Fruit fly (Drosophila melanogaster) whole organism, pupa: ENCODE results near the gene Nha2.
A peak's percentile ranks its signal among the peaks of the same experiment; 100 is the strongest.

Source experiments
- CG10348 ChIP-seq: fragments of 200-800 bp; sonication (Bioruptor generic); IDR thresholded peaks from 2 replicates; pipeline ENCODE4 v1.3.6; 2022; ENCODE audit warnings: missing biosample characterization, missing genetic modification characterization
- CG12605 ChIP-seq: fragments of 200-800 bp; sonication (Bioruptor generic); IDR thresholded peaks from 2 replicates; pipeline ENCODE4 v1.3.6; 2022; ENCODE audit warnings: missing biosample characterization, missing genetic modification characterization
- CG13204 ChIP-seq: fragments of 200-800 bp; sonication (Bioruptor generic); optimal IDR thresholded peaks from 2 replicates; lab custom pipeline; 2018; ENCODE audit warnings: missing biosample characterization, mild to moderate bottlenecking, missing genetic modification characterization, moderate library complexity
- CG14655 ChIP-seq: fragments of 200-800 bp; sonication (Bioruptor generic); optimal IDR thresholded peaks from 3 replicates; lab custom pipeline; 2017; ENCODE audit warnings: mild to moderate bottlenecking, missing biosample characterization, missing genetic modification reagents, missing genetic modification characterization
- CG15710 ChIP-seq: fragments of 200-800 bp; sonication (Bioruptor generic); optimal IDR thresholded peaks from 2 replicates; lab custom pipeline; 2018; ENCODE audit warnings: missing biosample characterization, mild to moderate bottlenecking, missing genetic modification characterization, moderate library complexity
- CG17806 ChIP-seq: fragments of 200-800 bp; sonication (Bioruptor generic); optimal IDR thresholded peaks from 2 replicates; lab custom pipeline; 2018; ENCODE audit warnings: missing biosample characterization, mild to moderate bottlenecking, missing genetic modification characterization, moderate library complexity
- CG32121 ChIP-seq: fragments of 200-800 bp; sonication (Bioruptor generic); IDR thresholded peaks from 2 replicates; pipeline ENCODE4 v1.3.6; 2022; ENCODE audit warnings: missing biosample characterization, missing genetic modification characterization
- CG34367 ChIP-seq: fragments of 200-800 bp; sonication (Bioruptor generic); optimal IDR thresholded peaks from 2 replicates; lab custom pipeline; 2018; ENCODE audit warnings: missing biosample characterization, mild to moderate bottlenecking, missing genetic modification characterization
- CG4496 ChIP-seq: fragments of 200-800 bp; sonication (Bioruptor generic); IDR thresholded peaks from 3 replicates; pipeline ENCODE4 v1.3.6; 2022; ENCODE audit warnings: missing biosample characterization, missing genetic modification characterization
- CG8159 ChIP-seq: fragments of 200-800 bp; sonication (Bioruptor generic); optimal IDR thresholded peaks from 3 replicates; lab custom pipeline; 2018; ENCODE audit warnings: missing biosample characterization, mild to moderate bottlenecking, missing genetic modification characterization, moderate library complexity
- CG8301 ChIP-seq: fragments of 200-800 bp; sonication (Bioruptor generic); optimal IDR thresholded peaks from 2 replicates; lab custom pipeline; 2018; ENCODE audit warnings: missing biosample characterization, mild to moderate bottlenecking, missing genetic modification characterization
- CG9948 ChIP-seq: fragments of 200-800 bp; sonication (Bioruptor generic); optimal IDR thresholded peaks from 2 replicates; lab custom pipeline; 2018; ENCODE audit warnings: missing biosample characterization, mild to moderate bottlenecking, missing genetic modification characterization, moderate library complexity
- D1 ChIP-seq: fragments of 200-800 bp; sonication (Bioruptor generic); optimal IDR thresholded peaks from 2 replicates; lab custom pipeline; 2018; ENCODE audit warnings: missing biosample characterization, mild to moderate bottlenecking, missing genetic modification characterization, moderate library complexity
- EcR ChIP-seq: fragments of 200-800 bp; sonication (Bioruptor generic); optimal IDR thresholded peaks from 3 replicates; lab custom pipeline; 2019; ENCODE audit warnings: missing biosample characterization, missing genetic modification characterization, mild to moderate bottlenecking, moderate library complexity, missing genetic modification reagents
- Ets98B ChIP-seq: fragments of 200-800 bp; sonication (Bioruptor generic); IDR thresholded peaks from 2 replicates; pipeline ENCODE4 v1.3.6; 2022; ENCODE audit warnings: missing biosample characterization, missing genetic modification characterization
- Pif1A ChIP-seq: fragments of 200-800 bp; sonication (Bioruptor generic); optimal IDR thresholded peaks from 3 replicates; lab custom pipeline; 2016; ENCODE audit warnings: missing biosample characterization, missing genetic modification characterization
- Pif1B ChIP-seq: fragments of 200-800 bp; sonication (Bioruptor generic); optimal IDR thresholded peaks from 3 replicates; lab custom pipeline; 2016; ENCODE audit warnings: missing biosample characterization, missing genetic modification characterization
- Snoo ChIP-seq: fragments of 200-800 bp; sonication (Bioruptor generic); optimal IDR thresholded peaks from 3 replicates; lab custom pipeline; 2017; ENCODE audit warnings: missing biosample characterization, mild to moderate bottlenecking, missing genetic modification characterization, inconsistent platforms
- fd96Ca ChIP-seq: fragments of 200-800 bp; sonication (Bioruptor generic); IDR thresholded peaks from 3 replicates; pipeline ENCODE4 v1.3.6; 2022; ENCODE audit warnings: missing biosample characterization, missing genetic modification characterization
- gl ChIP-seq: fragments of 200-800 bp; sonication (Bioruptor generic); optimal IDR thresholded peaks from 2 replicates; lab custom pipeline; 2018; ENCODE audit warnings: missing biosample characterization, mild to moderate bottlenecking, missing genetic modification characterization
- rn ChIP-seq: fragments of 200-800 bp; sonication (Bioruptor generic); IDR thresholded peaks from 2 replicates; pipeline ENCODE4 v1.3.6; 2022; ENCODE audit warnings: missing biosample characterization, missing genetic modification characterization

The Nha2 gene

dm6 chr3R:23012017-23012416 is 13.7 kb upstream of the Nha2 start, which contains the start of gene CG6688:
Gene CG6688 (plus strand): TSS chr3R:23012412.
- TF ChIP-seq CG32121 (GFP tag; lab: Robert Waterston, UW) = no peak
- no peak for TF ChIP-seq CG12605
- TF ChIP-seq fd96Ca = 0 out of 3 replicates have a peak, but pooled peaks have one; percentile 5
- TF ChIP-seq D1 (tag; lab: Kevin White, UChicago) = no peak
- TF ChIP-seq CG8159 = no peak

DNA sequence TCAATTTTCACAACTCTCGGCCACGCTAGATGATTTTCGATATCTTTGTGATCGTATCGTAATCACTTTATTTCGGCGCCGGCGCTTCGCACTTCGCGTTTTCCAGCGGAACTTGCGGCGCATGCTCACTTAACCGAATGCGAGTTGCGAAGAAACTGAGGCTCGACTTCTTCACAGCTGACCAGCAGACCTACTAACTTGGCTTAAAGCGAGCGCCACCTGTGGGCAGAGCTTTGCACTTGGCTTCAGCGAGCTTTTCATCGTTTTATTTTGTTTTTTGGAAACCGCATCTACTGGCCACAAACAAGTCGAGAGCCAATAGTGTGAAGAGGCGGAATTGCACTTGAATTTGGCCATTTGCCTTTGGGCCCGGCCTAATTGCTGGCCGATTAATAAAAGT is 12.1 kb upstream of the Nha2 start, which contains the start of gene CG34375:
CG34375 (minus strand) TSS at position 157 of the 400 bp plus-strand sequence.
- peak; percentile 69 for TF ChIP-seq Ets98B (GFP tag; lab: Robert Waterston, UW)
- TF ChIP-seq CG4496 (GFP tag; lab: Robert Waterston, UW) = peak; percentile 65
- 0 out of 2 replicates have a peak, but pooled peaks have one; percentile 17 for TF ChIP-seq CG32121 (GFP tag; lab: Robert Waterston, UW)
- no peak for TF ChIP-seq CG13204 (GFP tag; lab: Kevin White, UChicago)

- TF ChIP-seq gl (tag; lab: Kevin White, UChicago) (no peak), CG12605 (peak; percentile 50), CG14655 (GFP tag; lab: Kevin White, UChicago) (peak; percentile 26), CG17806 (tag; lab: Kevin White, UChicago) (no peak), rn (GFP tag; lab: Robert Waterston, UW) (peak; percentile 37; the same call in 1 of the 2 replicates), fd96Ca (peak; percentile 79), Pif1A (GFP tag; lab: Kevin White, UChicago) (peak; percentile 34), CG8159 (no peak), CG32121 (GFP tag; lab: Robert Waterston, UW) (peak; percentile 83), CG8301 (peak; percentile 14), CG4496 (GFP tag; lab: Robert Waterston, UW) (peak; percentile 83), D1 (tag; lab: Kevin White, UChicago) (no peak), EcR (GFP tag; lab: Kevin White, UChicago) (no peak), Ets98B (GFP tag; lab: Robert Waterston, UW) (peak; percentile 77)
Measured at dm6 chr3R:23009480-23010115, 11.3 kb upstream of the Nha2 start.

DNA sequence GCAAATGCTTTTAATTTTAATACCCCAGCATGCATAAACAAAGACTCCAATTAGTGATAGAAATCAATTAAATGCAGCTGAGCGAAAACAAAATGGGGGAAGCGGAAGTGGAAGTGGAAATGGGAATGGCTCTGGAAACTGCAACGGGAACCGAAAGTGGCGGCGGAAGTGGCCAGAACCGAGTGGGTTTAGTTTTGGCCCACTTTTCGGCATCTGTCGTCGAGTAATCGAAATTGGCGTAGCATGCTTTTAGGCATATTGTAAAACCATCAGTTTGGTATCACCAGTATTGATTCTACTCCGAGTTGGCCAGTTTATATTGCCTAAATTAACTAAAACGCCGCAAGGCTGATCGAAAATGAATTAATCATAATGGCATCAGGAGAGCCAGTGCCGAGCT is 5.8 kb upstream of the Nha2 start:
- TF ChIP-seq EcR (GFP tag; lab: Kevin White, UChicago) (no peak), CG4496 (GFP tag; lab: Robert Waterston, UW) (peak; percentile 84), Ets98B (GFP tag; lab: Robert Waterston, UW) (0 out of 2 replicates have a peak, but pooled peaks have one; percentile 11), CG8301 (no peak), CG9948 (tag; lab: Kevin White, UChicago) (no peak), CG10348 (no peak), fd96Ca (peak; percentile 54; the same call in 2 of the 3 replicates), CG8159 (no peak)

DNA sequence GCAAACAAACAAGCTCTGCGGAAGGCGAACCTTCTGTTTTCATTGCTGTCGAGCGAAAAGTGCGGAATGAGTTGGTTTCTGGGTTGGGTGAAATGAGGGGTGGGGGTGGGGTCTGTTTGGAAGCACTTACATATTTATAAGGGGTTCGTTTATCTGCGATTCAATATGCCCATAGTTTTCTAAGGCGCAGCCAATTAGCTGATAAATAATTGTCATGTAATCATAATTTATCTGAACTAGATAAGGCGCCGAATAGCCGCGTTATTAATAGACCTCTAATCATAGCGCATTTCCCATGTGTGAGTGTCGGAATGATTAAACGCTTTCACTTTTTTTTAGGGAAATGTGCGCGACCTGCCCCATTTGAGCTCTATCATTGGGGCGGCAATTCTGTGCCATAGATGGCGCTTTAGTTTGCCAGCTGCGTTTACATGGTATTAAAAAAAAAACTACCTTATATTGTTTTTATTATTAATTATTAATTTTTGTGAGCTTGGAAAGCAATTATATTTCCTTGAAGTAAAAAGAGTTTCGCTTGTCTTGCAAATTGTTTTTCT is 373 bp upstream of the Nha2 start:
- no peak for TF ChIP-seq D1 (tag; lab: Kevin White, UChicago)
- no peak for TF ChIP-seq CG34367 (tag; lab: Kevin White, UChicago)
- TF ChIP-seq CG14655 (GFP tag; lab: Kevin White, UChicago) = no peak
- no peak for TF ChIP-seq CG10348
- no peak for TF ChIP-seq Ets98B (GFP tag; lab: Robert Waterston, UW)
- no peak for TF ChIP-seq fd96Ca
- no peak for TF ChIP-seq CG32121 (GFP tag; lab: Robert Waterston, UW)
- no peak for TF ChIP-seq Snoo (tag; lab: Kevin White, UChicago)
- no peak for TF ChIP-seq CG4496 (GFP tag; lab: Robert Waterston, UW)
- no peak for TF ChIP-seq CG17806 (tag; lab: Kevin White, UChicago)
- TF ChIP-seq CG8301 = no peak
- TF ChIP-seq EcR (GFP tag; lab: Kevin White, UChicago) = no peak
- TF ChIP-seq CG12605 = no peak
- TF ChIP-seq gl (tag; lab: Kevin White, UChicago) = no peak
- TF ChIP-seq Pif1B (GFP tag; lab: Kevin White, UChicago) = no peak
- no peak for TF ChIP-seq Pif1A (GFP tag; lab: Kevin White, UChicago)
- TF ChIP-seq CG15710 (tag; lab: Kevin White, UChicago) = no peak

dm6 chr3R:22988995-22989394 is 9.3 kb downstream of the Nha2 start, which contains the start of gene Or94b:
Gene Or94b (plus strand): TSS chr3R:22989295.
- no peak for TF ChIP-seq Snoo (tag; lab: Kevin White, UChicago)
- TF ChIP-seq, all 21 proteins: peak for 0

dm6 chr3R:22986981-22987380 is 11.3 kb downstream of the Nha2 start, which contains the start of gene Or94a:
Gene Or94a (plus strand): TSS chr3R:22987281.
- TF ChIP-seq CG32121 (GFP tag; lab: Robert Waterston, UW) (no peak), Ets98B (GFP tag; lab: Robert Waterston, UW) (no peak), Pif1A (GFP tag; lab: Kevin White, UChicago) (no peak), CG4496 (GFP tag; lab: Robert Waterston, UW) (no peak), CG8159 (no peak), EcR (GFP tag; lab: Kevin White, UChicago) (no peak), CG12605 (no peak), CG9948 (tag; lab: Kevin White, UChicago) (no peak), D1 (tag; lab: Kevin White, UChicago) (no peak), CG15710 (tag; lab: Kevin White, UChicago) (no peak), CG14655 (GFP tag; lab: Kevin White, UChicago) (no peak), gl (tag; lab: Kevin White, UChicago) (no peak), rn (GFP tag; lab: Robert Waterston, UW) (no peak), CG8301 (no peak), CG34367 (tag; lab: Kevin White, UChicago) (no peak), CG10348 (no peak), CG17806 (tag; lab: Kevin White, UChicago) (no peak), fd96Ca (no peak)
